Fruit fly (Drosophila melanogaster): ENCODE data around the gene eIF4H1.

Gene eIF4H1

DNA sequence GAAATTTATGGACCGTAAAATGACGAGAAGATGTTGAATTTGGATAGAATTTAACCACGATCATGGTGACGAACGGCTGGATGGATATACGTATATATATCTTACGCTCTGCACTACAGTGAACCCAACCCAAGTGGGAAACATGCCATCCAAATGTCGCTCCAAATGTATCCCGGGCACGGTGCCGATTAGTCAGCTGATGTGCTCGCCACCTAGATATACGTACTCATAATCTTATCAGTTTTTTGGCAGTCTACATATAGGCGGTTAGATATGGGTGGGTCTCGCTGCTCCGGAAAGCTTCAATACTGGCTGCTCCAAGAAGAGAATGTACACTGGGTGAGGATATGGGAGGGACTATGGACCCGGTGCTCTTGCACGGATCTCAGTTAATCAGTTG lies 42.4 kb upstream of the eIF4H1 start:
- TF ChIP-seq lola (GFP tag; optimal IDR thresholded peaks at IDR 0.05): no peak
- no peak for TF ChIP-seq CrebA (GFP tag; optimal IDR thresholded peaks at IDR 0.05; ENCODE audit: borderline replicate concordance)
- no peak for TF ChIP-seq sv (GFP tag; optimal IDR thresholded peaks at IDR 0.05)
- TF ChIP-seq HLH106 (tag; optimal IDR thresholded peaks at IDR 0.05): no peak
- no peak for TF ChIP-seq CG9705 (GFP tag; optimal IDR thresholded peaks at IDR 0.05)
- no peak for TF ChIP-seq CG32264 (GFP tag; optimal IDR thresholded peaks at IDR 0.05)
- TF ChIP-seq br (GFP tag; optimal IDR thresholded peaks at IDR 0.05): no peak
- no peak for TF ChIP-seq GATAd (GFP tag; optimal IDR thresholded peaks at IDR 0.05)
- TF ChIP-seq ey (GFP tag; optimal IDR thresholded peaks at IDR 0.05): no peak
- no peak for TF ChIP-seq dsf (GFP tag; optimal IDR thresholded peaks at IDR 0.05; ENCODE audit: borderline replicate concordance)
- TF ChIP-seq Hr78 (GFP tag; optimal IDR thresholded peaks at IDR 0.05): no peak
- no peak for TF ChIP-seq sage (GFP tag; optimal IDR thresholded peaks at IDR 0.05)
- TF ChIP-seq pan (optimal IDR thresholded peaks at IDR 0.05): no peak
- no peak for TF ChIP-seq Hr83 (GFP tag; optimal IDR thresholded peaks at IDR 0.05; ENCODE audit: poor library complexity, severe bottlenecking)
- TF ChIP-seq jim (GFP tag; optimal IDR thresholded peaks at IDR 0.05): no peak
- TF ChIP-seq Rel (GFP tag; optimal IDR thresholded peaks at IDR 0.05): no peak
- TF ChIP-seq Rel (tag; optimal IDR thresholded peaks at IDR 0.05): no peak

DNA sequence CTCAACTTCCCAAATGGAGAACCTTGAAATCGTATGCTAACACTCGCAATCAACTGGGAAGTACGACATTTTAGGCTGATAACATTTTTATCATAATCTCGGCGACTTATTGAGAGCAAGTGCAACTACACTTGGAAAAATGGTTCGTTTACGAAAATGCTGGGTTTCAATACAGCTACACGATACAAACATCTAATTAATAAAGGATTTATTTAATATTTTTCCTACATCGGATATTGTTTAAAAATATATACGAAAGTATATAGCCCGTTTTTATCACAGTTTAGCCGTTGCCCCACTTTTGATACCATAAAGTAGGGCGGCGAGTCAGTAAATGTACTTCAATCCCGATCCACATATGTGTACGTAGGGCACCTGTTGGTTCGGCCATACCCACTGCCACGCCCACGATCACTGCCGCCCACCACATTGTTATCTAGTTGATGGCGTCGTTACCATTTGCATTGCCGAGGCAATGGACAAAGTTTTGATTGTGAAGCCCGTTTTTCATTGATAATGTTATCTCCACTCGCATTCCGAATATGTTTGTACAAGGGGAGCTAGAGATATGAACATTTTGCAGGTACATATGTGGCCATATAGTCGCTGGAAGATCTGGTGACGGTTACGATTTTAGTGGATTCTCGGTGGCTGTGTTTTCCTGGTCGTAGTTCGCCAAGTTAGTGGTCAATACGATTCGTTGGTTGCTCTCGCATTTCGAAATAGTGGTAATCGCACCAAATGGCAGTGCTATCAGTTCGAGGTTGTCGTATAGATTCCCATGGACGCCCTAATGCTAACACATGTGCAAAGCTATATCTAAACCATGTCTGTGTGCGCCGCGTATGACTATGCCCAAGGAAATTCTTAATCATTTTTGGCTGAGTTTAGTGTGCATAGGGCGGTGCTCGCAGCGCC lies 33.8 kb upstream of the eIF4H1 start, which contains the start of gene Traf-like:
Gene Traf-like (plus strand): TSS at position 596 of the 918 bp plus-strand sequence.
- TF ChIP-seq tai (GFP tag; optimal IDR thresholded peaks at IDR 0.05): no peak
- TF ChIP-seq fru (GFP tag; optimal IDR thresholded peaks at IDR 0.05): peak; percentile 34
- no peak for TF ChIP-seq usp (GFP tag; optimal IDR thresholded peaks at IDR 0.05)
- no peak for TF ChIP-seq N (GFP tag; optimal IDR thresholded peaks at IDR 0.05)
- no peak for TF ChIP-seq OdsH (GFP tag; optimal IDR thresholded peaks at IDR 0.05)
- TF ChIP-seq CrebA (GFP tag; optimal IDR thresholded peaks at IDR 0.05; ENCODE audit: borderline replicate concordance): no peak
- no peak for TF ChIP-seq sage (GFP tag; optimal IDR thresholded peaks at IDR 0.05)
- TF ChIP-seq CG9705 (GFP tag; optimal IDR thresholded peaks at IDR 0.05): no peak
- TF ChIP-seq ey (GFP tag; optimal IDR thresholded peaks at IDR 0.05): no peak
- peak; percentile 9 for TF ChIP-seq HLH106 (tag; optimal IDR thresholded peaks at IDR 0.05)
- TF ChIP-seq woc (GFP tag; optimal IDR thresholded peaks at IDR 0.05): no peak
- TF ChIP-seq Dif (GFP tag; optimal IDR thresholded peaks at IDR 0.05; ENCODE audit: partially characterized antibody): peak; percentile 47
- TF ChIP-seq rgr (GFP tag; optimal IDR thresholded peaks at IDR 0.05): no peak
- TF ChIP-seq h (GFP tag; optimal IDR thresholded peaks at IDR 0.05): peak; percentile 24
- TF ChIP-seq Rel (GFP tag; optimal IDR thresholded peaks at IDR 0.05): no peak
- peak; percentile 72 for TF ChIP-seq Rel (tag; optimal IDR thresholded peaks at IDR 0.05)
- peak in 1 of 2 experiments; percentile 48 for TF ChIP-seq foxo (GFP tag; optimal IDR thresholded peaks at IDR 0.05)
- TF ChIP-seq br (GFP tag; optimal IDR thresholded peaks at IDR 0.05): no peak

- TF ChIP-seq Myc (optimal IDR thresholded peaks at IDR 0.05): no peak
- TF ChIP-seq N (GFP tag; optimal IDR thresholded peaks at IDR 0.05): no peak
- TF ChIP-seq jim (GFP tag; optimal IDR thresholded peaks at IDR 0.05): no peak
- TF ChIP-seq rgr (GFP tag; optimal IDR thresholded peaks at IDR 0.05): no peak
- no peak for TF ChIP-seq psq (GFP tag; optimal IDR thresholded peaks at IDR 0.05)
- TF ChIP-seq dl (GFP tag; optimal IDR thresholded peaks at IDR 0.05; ENCODE audit: insufficient read depth in 1 of 2, partially characterized antibody in 2 of 2): no peak
- no peak for TF ChIP-seq usp (GFP tag; optimal IDR thresholded peaks at IDR 0.05)
- no peak for TF ChIP-seq br (GFP tag; optimal IDR thresholded peaks at IDR 0.05)
- no peak for TF ChIP-seq Mio (GFP tag; optimal IDR thresholded peaks at IDR 0.05)
- no peak for TF ChIP-seq h (GFP tag; optimal IDR thresholded peaks at IDR 0.05)
- no peak for TF ChIP-seq CG32264 (GFP tag; optimal IDR thresholded peaks at IDR 0.05)
- TF ChIP-seq tai (GFP tag; optimal IDR thresholded peaks at IDR 0.05): no peak
- no peak for TF ChIP-seq Abd-B (GFP tag; optimal IDR thresholded peaks at IDR 0.05)
- TF ChIP-seq ey (GFP tag; optimal IDR thresholded peaks at IDR 0.05): no peak
- TF ChIP-seq dmrt93B (GFP tag; optimal IDR thresholded peaks at IDR 0.05): no peak
- TF ChIP-seq lola (GFP tag; optimal IDR thresholded peaks at IDR 0.05): no peak
- no peak for TF ChIP-seq Hr78 (GFP tag; optimal IDR thresholded peaks at IDR 0.05)
- TF ChIP-seq Dfd (GFP tag; optimal IDR thresholded peaks at IDR 0.05): no peak
- no peak for TF ChIP-seq sv (GFP tag; optimal IDR thresholded peaks at IDR 0.05)
Measured at dm6 chrX:16420048-16420447, 28.4 kb upstream of the eIF4H1 start.

Data from whole organism, wandering third instar larva.